Fruit fly (Drosophila melanogaster): ENCODE data around the gene Ir87a.

The Ir87a gene

DNA sequence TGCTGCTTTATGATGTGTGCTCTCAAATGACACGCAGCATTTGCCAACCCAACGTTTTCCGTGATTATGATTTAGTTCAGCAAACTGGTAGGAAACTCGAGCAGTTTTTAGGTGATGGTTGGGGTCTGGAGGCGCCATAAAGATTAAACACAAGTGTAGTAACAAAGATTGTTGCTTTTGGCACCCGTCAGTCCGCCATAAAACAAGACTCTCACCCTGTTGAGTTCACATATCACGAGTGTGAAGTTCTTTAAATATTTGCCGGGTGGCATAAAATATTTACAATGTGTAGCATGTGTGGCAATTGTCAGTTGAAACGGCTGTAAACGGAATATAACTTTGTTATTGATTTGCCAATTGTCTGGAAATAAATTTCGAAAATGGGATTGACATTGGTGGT lies 21.6 kb downstream of the Ir87a start:
- peak; percentile 74 for TF ChIP-seq fkh (GFP tag; optimal IDR thresholded peaks at IDR 0.05)
- TF ChIP-seq spab (GFP tag; optimal IDR thresholded peaks at IDR 0.05), result no peak
- TF ChIP-seq fd85E (GFP tag; optimal IDR thresholded peaks at IDR 0.05), result no peak
- no peak for TF ChIP-seq CG9139 (GFP tag; optimal IDR thresholded peaks at IDR 0.05)

- TF ChIP-seq dac (GFP tag; optimal IDR thresholded peaks at IDR 0.05) (no peak), fkh (GFP tag; optimal IDR thresholded peaks at IDR 0.05) (peak; percentile 89), CG32006 (GFP tag; optimal IDR thresholded peaks at IDR 0.05) (no peak)
Measured at dm6 chr3R:13446048-13446447, 26.0 kb downstream of the Ir87a start.

DNA sequence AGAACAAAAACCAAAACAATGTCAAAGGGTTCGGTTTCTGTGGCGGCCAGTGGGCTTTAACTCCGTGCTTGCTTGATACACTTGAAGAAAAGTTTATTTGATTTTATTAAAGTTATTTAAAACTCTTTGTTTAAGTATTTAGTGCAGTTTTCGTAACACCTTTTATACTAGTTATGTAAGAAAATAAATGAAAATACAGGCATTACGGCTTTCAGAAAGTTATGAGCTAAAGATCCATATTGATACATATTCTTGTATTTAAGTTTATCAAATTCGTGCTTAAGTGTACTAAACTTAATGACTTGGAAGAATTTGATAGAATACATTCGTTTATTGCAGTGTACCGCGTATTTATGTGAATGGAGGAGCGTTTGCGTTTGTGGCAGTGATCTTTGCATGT lies 26.4 kb downstream of the Ir87a start:
- TF ChIP-seq fd59A (GFP tag; optimal IDR thresholded peaks at IDR 0.05) (no peak), CG6808 (GFP tag; optimal IDR thresholded peaks at IDR 0.05) (no peak), Gug (GFP tag; IDR thresholded peaks at IDR 0.05) (no peak), OdsH (GFP tag; optimal IDR thresholded peaks at IDR 0.05) (no peak), Eip75B (GFP tag; optimal IDR thresholded peaks at IDR 0.05) (no peak), Eip78C (GFP tag) (peak; percentile 68), Sox15 (GFP tag; optimal IDR thresholded peaks at IDR 0.05) (no peak), svp (GFP tag) (peak; percentile 61), CG32006 (GFP tag; optimal IDR thresholded peaks at IDR 0.05) (peak; percentile 14)

dm6 chr3R:13448354-13448753 lies 28.3 kb downstream of the Ir87a start:
- TF ChIP-seq Hr4 (GFP tag; optimal IDR thresholded peaks at IDR 0.05), result peak; percentile 17
- no peak for TF ChIP-seq svp (GFP tag)
- TF ChIP-seq Eip78C (GFP tag), result peak; percentile 6
- TF ChIP-seq CG6276 (GFP tag; optimal IDR thresholded peaks at IDR 0.05), result no peak
- no peak for TF ChIP-seq spab (GFP tag; optimal IDR thresholded peaks at IDR 0.05)
- peak; percentile 49 for TF ChIP-seq CG32006 (GFP tag; optimal IDR thresholded peaks at IDR 0.05)
- TF ChIP-seq acj6 (GFP tag; optimal IDR thresholded peaks at IDR 0.05), result no peak
- no peak for TF ChIP-seq CG8319 (GFP tag; optimal IDR thresholded peaks at IDR 0.05)
- TF ChIP-seq CG8119 (GFP tag; IDR thresholded peaks at IDR 0.05), result 0 out of 3 replicates have a peak, but pooled peaks have one; percentile 18
- TF ChIP-seq dac (GFP tag; optimal IDR thresholded peaks at IDR 0.05), result no peak
- TF ChIP-seq salr (GFP tag; optimal IDR thresholded peaks at IDR 0.05), result no peak
- no peak for TF ChIP-seq achi (GFP tag; optimal IDR thresholded peaks at IDR 0.05)
- no peak for TF ChIP-seq CG3032 (tag; optimal IDR thresholded peaks at IDR 0.05)
- no peak for TF ChIP-seq Sox15 (GFP tag; optimal IDR thresholded peaks at IDR 0.05)
- TF ChIP-seq esn (GFP tag; optimal IDR thresholded peaks at IDR 0.05), result no peak
- TF ChIP-seq Hr38 (GFP tag; optimal IDR thresholded peaks at IDR 0.05), result no peak
- TF ChIP-seq CG16779 (tag; optimal IDR thresholded peaks at IDR 0.05), result no peak
- no peak for TF ChIP-seq CG31627 (GFP tag; optimal IDR thresholded peaks at IDR 0.05)
- no peak for TF ChIP-seq Lpt (GFP tag; optimal IDR thresholded peaks at IDR 0.05)
- no peak for TF ChIP-seq CG6854 (GFP tag; optimal IDR thresholded peaks at IDR 0.05)
- TF ChIP-seq CG6792 (GFP tag; optimal IDR thresholded peaks at IDR 0.05), result no peak
- TF ChIP-seq CG15336 (GFP tag; IDR thresholded peaks at IDR 0.05), result 0 out of 2 replicates have a peak, but pooled peaks have one; percentile 23
- no peak for TF ChIP-seq fkh (GFP tag; optimal IDR thresholded peaks at IDR 0.05)
- TF ChIP-seq cyc (GFP tag; optimal IDR thresholded peaks at IDR 0.05), result no peak
- TF ChIP-seq vri (GFP tag; optimal IDR thresholded peaks at IDR 0.05), result no peak
- TF ChIP-seq lz (GFP tag; optimal IDR thresholded peaks at IDR 0.05), result no peak
- TF ChIP-seq eg (GFP tag; IDR thresholded peaks at IDR 0.05), result no peak
- no peak for TF ChIP-seq OdsH (GFP tag; optimal IDR thresholded peaks at IDR 0.05)
- no peak for TF ChIP-seq CG8632 (GFP tag; optimal IDR thresholded peaks at IDR 0.05)
- TF ChIP-seq CG6163 (GFP tag; IDR thresholded peaks at IDR 0.05), result no peak
- TF ChIP-seq ss (GFP tag; optimal IDR thresholded peaks at IDR 0.05), result no peak
- no peak for TF ChIP-seq fd59A (GFP tag; optimal IDR thresholded peaks at IDR 0.05)
- no peak for TF ChIP-seq Eip93F (GFP tag; optimal IDR thresholded peaks at IDR 0.05)
